Worm (Caenorhabditis elegans) whole organism, L3 larva: Measurements from ENCODE around the gene Y2H9A.6.
"Not testable (repeated sequence)": the region's sequence is repeated elsewhere in the genome, so short reads cannot be mapped to it uniquely, and the experiment has no call there.

ENCODE experiments used
- R02D3.7 ChIP-seq: fragments of 150-350 bp; optimal IDR thresholded peaks from 2 replicates; lab custom pipeline; 2014; ENCODE audit warnings: missing biosample characterization, missing genetic modification characterization
- aly-2 ChIP-seq: fragments of 150-350 bp; optimal IDR thresholded peaks from 2 replicates; lab custom pipeline; 2014; ENCODE audit warnings: missing biosample characterization, missing genetic modification characterization
- ceh-16 ChIP-seq: sonication (generic microtip); optimal IDR thresholded peaks from 2 replicates; lab custom pipeline; 2017; ENCODE audit warnings: missing biosample characterization, missing genetic modification characterization
- ceh-28 ChIP-seq: fragments of 150-350 bp; optimal IDR thresholded peaks from 2 replicates; lab custom pipeline; 2014; ENCODE audit warnings: missing biosample characterization, missing genetic modification reagents, missing genetic modification characterization
- ceh-9 ChIP-seq: sonication (generic microtip); optimal IDR thresholded peaks from 2 replicates; lab custom pipeline; 2018; ENCODE audit warnings: missing biosample characterization, missing genetic modification characterization
- daf-12 ChIP-seq: fragments of 150-350 bp; optimal IDR thresholded peaks from 2 replicates; lab custom pipeline; 2014; ENCODE audit warnings: missing biosample characterization, missing genetic modification reagents, missing genetic modification characterization
- egl-5 ChIP-seq: fragments of 150-350 bp; optimal IDR thresholded peaks from 2 replicates; lab custom pipeline; 2017; ENCODE audit warnings: missing biosample characterization, missing genetic modification reagents, missing genetic modification characterization, inconsistent platforms
- elt-1 ChIP-seq: fragments of 150-350 bp; optimal IDR thresholded peaks from 2 replicates; lab custom pipeline; 2014; ENCODE audit warnings: missing biosample characterization, missing genetic modification characterization
- elt-2 ChIP-seq: sonication (generic microtip); optimal IDR thresholded peaks from 2 replicates; lab custom pipeline; 2016; ENCODE audit warnings: missing genetic modification reagents, mild to moderate bottlenecking, missing genetic modification characterization, missing compliant biosample characterization
- eor-1 ChIP-seq, 2 experiments: fragments of 150-350 bp; optimal IDR thresholded peaks; 2 replicates each; lab custom pipeline; 2014 to 2018; ENCODE audit warnings: missing biosample characterization in 2 of 2, missing genetic modification characterization in 2 of 2
- fos-1 ChIP-seq: fragments of 150-350 bp; optimal IDR thresholded peaks from 2 replicates; lab custom pipeline; 2014; ENCODE audit warnings: missing biosample characterization, missing genetic modification characterization
- hmg-11 ChIP-seq: sonication (generic microtip); optimal IDR thresholded peaks from 2 replicates; lab custom pipeline; 2016; ENCODE audit warnings: missing genetic modification characterization, missing compliant biosample characterization
- jun-1 ChIP-seq: fragments of 150-350 bp; optimal IDR thresholded peaks from 2 replicates; lab custom pipeline; 2014; ENCODE audit warnings: missing biosample characterization, missing genetic modification reagents, missing genetic modification characterization
- lin-39 ChIP-seq: fragments of 150-350 bp; optimal IDR thresholded peaks from 2 replicates; lab custom pipeline; 2018; ENCODE audit warnings: missing biosample characterization, missing genetic modification reagents, missing genetic modification characterization
- mml-1 ChIP-seq: fragments of 150-350 bp; sonication (generic microtip); optimal IDR thresholded peaks from 3 replicates; lab custom pipeline; 2014; ENCODE audit warnings: missing biosample characterization, missing genetic modification characterization
- nfya-1 ChIP-seq: sonication (generic microtip); optimal IDR thresholded peaks from 2 replicates; lab custom pipeline; 2017; ENCODE audit warnings: missing genetic modification characterization, mild to moderate bottlenecking, missing compliant biosample characterization, antibody characterized with exemption, moderate library complexity; ENCODE audit not compliant: insufficient read depth
- nhr-11 ChIP-seq: fragments of 150-350 bp; optimal IDR thresholded peaks from 2 replicates; lab custom pipeline; 2014; ENCODE audit warnings: missing biosample characterization, missing genetic modification characterization
- nhr-23 ChIP-seq: fragments of 150-350 bp; optimal IDR thresholded peaks from 2 replicates; lab custom pipeline; 2014; ENCODE audit warnings: missing biosample characterization, missing genetic modification reagents, missing genetic modification characterization
- nhr-25 ChIP-seq: sonication (generic microtip); optimal IDR thresholded peaks from 2 replicates; lab custom pipeline; 2017; ENCODE audit warnings: missing biosample characterization, missing genetic modification characterization
- nhr-28 ChIP-seq: fragments of 150-350 bp; optimal IDR thresholded peaks from 2 replicates; lab custom pipeline; 2014; ENCODE audit warnings: missing biosample characterization, missing genetic modification characterization
- nhr-43 ChIP-seq: sonication (generic microtip); optimal IDR thresholded peaks from 2 replicates; lab custom pipeline; 2016; ENCODE audit warnings: mild to moderate bottlenecking, missing genetic modification characterization, missing compliant biosample characterization; ENCODE audit not compliant: poor library complexity, severe bottlenecking
- nhr-67 ChIP-seq: fragments of 150-350 bp; optimal IDR thresholded peaks from 2 replicates; lab custom pipeline; 2014; ENCODE audit warnings: missing biosample characterization, missing genetic modification characterization
- nhr-76 ChIP-seq: fragments of 150-350 bp; sonication (generic microtip); optimal IDR thresholded peaks from 5 replicates; lab custom pipeline; 2014; ENCODE audit warnings: missing biosample characterization, missing genetic modification characterization
- pha-4 ChIP-seq: fragments of 150-350 bp; optimal IDR thresholded peaks from 2 replicates; lab custom pipeline; 2014; ENCODE audit warnings: missing biosample characterization, missing genetic modification reagents, missing genetic modification characterization
- pqm-1 ChIP-seq: fragments of 150-350 bp; optimal IDR thresholded peaks from 2 replicates; lab custom pipeline; 2017; ENCODE audit warnings: missing biosample characterization, missing genetic modification characterization, inconsistent platforms
- sea-2 ChIP-seq: fragments of 150-350 bp; sonication (generic microtip); optimal IDR thresholded peaks from 4 replicates; lab custom pipeline; 2014; ENCODE audit warnings: missing biosample characterization, missing genetic modification reagents, missing genetic modification characterization
- skn-1 ChIP-seq: fragments of 150-350 bp; optimal IDR thresholded peaks from 2 replicates; lab custom pipeline; 2014; ENCODE audit warnings: missing biosample characterization, missing genetic modification characterization
- tbx-2 ChIP-seq: sonication (generic microtip); optimal IDR thresholded peaks from 2 replicates; lab custom pipeline; 2016; ENCODE audit warnings: mild to moderate bottlenecking, missing genetic modification characterization, missing compliant biosample characterization
- unc-39 ChIP-seq: sonication (generic microtip); optimal IDR thresholded peaks from 4 replicates; lab custom pipeline; 2017; ENCODE audit warnings: missing biosample characterization, missing genetic modification characterization
- ztf-11 ChIP-seq: fragments of 150-350 bp; optimal IDR thresholded peaks from 2 replicates; lab custom pipeline; 2014; ENCODE audit warnings: missing biosample characterization, missing genetic modification characterization
- ztf-4 ChIP-seq: fragments of 150-350 bp; optimal IDR thresholded peaks from 2 replicates; lab custom pipeline; 2014; ENCODE audit warnings: missing biosample characterization, missing genetic modification characterization

Gene Y2H9A.6

ce11 chrV:13443535-13443934, at the start of gene Y2H9A.6:
Gene Y2H9A.6, plus strand, starts transcription at chrV:13443835.
- not testable (repeated sequence) for TF ChIP-seq nhr-43, nhr-76, elt-1 (tag; lab: Kevin White, UChicago)

ce11 chrV:13394968-13395367, 48.7 kb upstream of the Y2H9A.6 start:
- TF ChIP-seq nhr-43 (tag; lab: Kevin White, UChicago) = no peak
- no peak for TF ChIP-seq ceh-16 (tag; lab: Kevin White, UChicago)
- TF ChIP-seq nfya-1 (tag; lab: Kevin White, UChicago) = no peak
- no peak for TF ChIP-seq aly-2 (tag; lab: Kevin White, UChicago)
- no peak for TF ChIP-seq pqm-1 (tag; lab: Kevin White, UChicago)
- no peak for TF ChIP-seq eor-1 (tag; optimal IDR thresholded peaks at IDR 0.05; lab: Kevin White, UChicago)
- TF ChIP-seq ztf-4 (tag; lab: Kevin White, UChicago) = no peak
- no peak for TF ChIP-seq daf-12 (tag; lab: Kevin White, UChicago)
- TF ChIP-seq nhr-28 (tag; lab: Kevin White, UChicago) = no peak
- TF ChIP-seq ceh-28 (tag; lab: Kevin White, UChicago) = no peak
- no peak for TF ChIP-seq nhr-25 (tag; lab: Kevin White, UChicago)
- no peak for TF ChIP-seq mml-1 (tag; lab: Kevin White, UChicago)
- TF ChIP-seq egl-5 = no peak
- no peak for TF ChIP-seq jun-1 (tag; lab: Kevin White, UChicago)
- TF ChIP-seq fos-1 (tag; lab: Kevin White, UChicago) = no peak
- TF ChIP-seq nhr-11 (tag; lab: Kevin White, UChicago) = no peak
- no peak for TF ChIP-seq sea-2 (GFP tag; lab: Kevin White, UChicago)
- no peak for TF ChIP-seq nhr-67 (tag; lab: Kevin White, UChicago)
- TF ChIP-seq, all 47 proteins: peak for 0

- peak; percentile 21 for TF ChIP-seq lin-39 (tag; lab: Kevin White, UChicago)
- TF ChIP-seq nfya-1 (tag; lab: Kevin White, UChicago) = peak; percentile 38
- no peak for TF ChIP-seq ceh-9 (tag; lab: Kevin White, UChicago)
- peak; percentile 30 for TF ChIP-seq hmg-11 (tag; lab: Kevin White, UChicago)
Observed at ce11 chrV:13396426-13396825, 47.2 kb upstream of the Y2H9A.6 start.

ce11 chrV:13401669-13402068, 42.0 kb upstream of the Y2H9A.6 start:
- TF ChIP-seq unc-39 (tag; lab: Kevin White, UChicago) = no peak
- no peak for TF ChIP-seq tbx-2
- no peak for TF ChIP-seq skn-1 (tag; lab: Kevin White, UChicago)
- peak; percentile 42 for TF ChIP-seq lin-39 (tag; lab: Kevin White, UChicago)
- no peak for TF ChIP-seq ceh-28 (tag; lab: Kevin White, UChicago)

ce11 chrV:13402524-13402923, 41.1 kb upstream of the Y2H9A.6 start:
- TF ChIP-seq egl-5 (peak; percentile 52), R02D3.7 (tag; lab: Kevin White, UChicago) (no peak), lin-39 (tag; lab: Kevin White, UChicago) (peak; percentile 93)
- TF ChIP-seq, all 47 proteins: peak for 2

- TF ChIP-seq pha-4 (tag; lab: Kevin White, UChicago) (peak; percentile 10), elt-2 (tag; lab: Kevin White, UChicago) (no peak)
Observed at ce11 chrV:13406032-13406431, 37.6 kb upstream of the Y2H9A.6 start, which contains the start of gene cutl-1. Gene cutl-1, minus strand, starts transcription at chrV:13406114.

- no peak for TF ChIP-seq ztf-11 (tag; lab: Kevin White, UChicago)
- peak; percentile 52 for TF ChIP-seq nhr-23 (tag; lab: Kevin White, UChicago)
- TF ChIP-seq, all 47 proteins: peak for 1
Observed at ce11 chrV:13406511-13406910, 37.1 kb upstream of the Y2H9A.6 start, which contains the start of gene F53F1.2. Gene F53F1.2, plus strand, starts transcription at chrV:13406816.
